Fruit fly (Drosophila melanogaster) whole organism, wandering third instar larva: Measurements from ENCODE around the gene CG1896.

ENCODE experiments used
- Abd-B ChIP-seq: fragments of >200 bp; optimal IDR thresholded peaks from 2 replicates; lab custom pipeline; 2017; ENCODE audit warnings: missing biosample characterization, missing genetic modification characterization
- CG32264 ChIP-seq: fragments of 200-800 bp; sonication (Bioruptor generic); optimal IDR thresholded peaks from 2 replicates; lab custom pipeline; 2016; ENCODE audit warnings: missing biosample characterization, missing genetic modification characterization
- CG9705 ChIP-seq: fragments of 200-800 bp; sonication (Bioruptor generic); optimal IDR thresholded peaks from 2 replicates; lab custom pipeline; 2018; ENCODE audit warnings: missing biosample characterization, mild to moderate bottlenecking, missing genetic modification characterization
- CrebA ChIP-seq: fragments of 200-800 bp; sonication (Bioruptor generic); optimal IDR thresholded peaks from 2 replicates; lab custom pipeline; 2016; ENCODE audit warnings: missing biosample characterization, mild to moderate bottlenecking, missing genetic modification characterization, borderline replicate concordance
- Dfd ChIP-seq: fragments of >200 bp; optimal IDR thresholded peaks from 2 replicates; lab custom pipeline; 2017; ENCODE audit warnings: missing biosample characterization, missing genetic modification characterization
- Dif ChIP-seq: fragments of 200-275, 200-300 bp; sonication (Bioruptor generic); optimal IDR thresholded peaks from 2 replicates; lab custom pipeline; 2018; ENCODE audit warnings: missing biosample characterization, missing genetic modification characterization; ENCODE audit not compliant: partially characterized antibody
- GATAd ChIP-seq: sonication (Bioruptor generic); optimal IDR thresholded peaks from 2 replicates; lab custom pipeline; 2016; ENCODE audit warnings: missing biosample characterization, missing genetic modification characterization
- HLH106 ChIP-seq: fragments of 200-800 bp; optimal IDR thresholded peaks from 3 replicates; lab custom pipeline; 2019; ENCODE audit warnings: missing biosample characterization, mild to moderate bottlenecking, missing genetic modification characterization, moderate library complexity
- Hnf4 ChIP-seq: fragments of 200-800 bp; sonication (Bioruptor generic); optimal IDR thresholded peaks from 2 replicates; lab custom pipeline; 2016; ENCODE audit warnings: missing biosample characterization, mild to moderate bottlenecking, missing genetic modification characterization
- Hr78 ChIP-seq: fragments of >200 bp; optimal IDR thresholded peaks from 2 replicates; lab custom pipeline; 2017; ENCODE audit warnings: missing biosample characterization, missing genetic modification characterization
- Hr83 ChIP-seq: fragments of 200-300 bp; sonication (Bioruptor generic); optimal IDR thresholded peaks from 2 replicates; lab custom pipeline; 2016; ENCODE audit warnings: missing biosample characterization, mild to moderate bottlenecking, missing genetic modification characterization, moderate library complexity; ENCODE audit not compliant: poor library complexity, severe bottlenecking
- Jra ChIP-seq: sonication (Bioruptor generic); optimal IDR thresholded peaks from 2 replicates; lab custom pipeline; 2016; ENCODE audit warnings: missing biosample characterization, missing genetic modification characterization
- Mio ChIP-seq: sonication (Bioruptor generic); optimal IDR thresholded peaks from 2 replicates; lab custom pipeline; 2016; ENCODE audit warnings: missing biosample characterization, missing genetic modification characterization
- Myc ChIP-seq: fragments of >200 bp; optimal IDR thresholded peaks from 2 replicates; lab custom pipeline; 2017
- N ChIP-seq: fragments of >200 bp; optimal IDR thresholded peaks from 2 replicates; lab custom pipeline; 2018; ENCODE audit warnings: missing biosample characterization, missing external identifiers, missing genetic modification characterization
- OdsH ChIP-seq: fragments of 200-800 bp; sonication (Bioruptor generic); optimal IDR thresholded peaks from 2 replicates; lab custom pipeline; 2016; ENCODE audit warnings: missing biosample characterization, mild to moderate bottlenecking, missing genetic modification characterization
- Rel ChIP-seq, 2 experiments: fragments of 200-800 bp; sonication (Bioruptor generic) in 1 of 2; optimal IDR thresholded peaks; 2 replicates in 1 of 2; 3 replicates in 1 of 2; lab custom pipeline; 2016 to 2019; ENCODE audit warnings: mild to moderate bottlenecking in 2 of 2, missing biosample characterization in 2 of 2, missing genetic modification characterization in 2 of 2, moderate library complexity in 1 of 2
- Sp1 ChIP-seq: fragments of 200-800 bp; sonication (Bioruptor generic); optimal IDR thresholded peaks from 3 replicates; lab custom pipeline; 2019; ENCODE audit warnings: missing biosample characterization, mild to moderate bottlenecking, missing genetic modification characterization, moderate library complexity
- Vsx2 ChIP-seq: fragments of 200-300, 225-300 bp; sonication (Bioruptor generic); optimal IDR thresholded peaks from 2 replicates; lab custom pipeline; 2018; ENCODE audit warnings: missing biosample characterization, missing genetic modification characterization; ENCODE audit not compliant: partially characterized antibody
- br ChIP-seq: fragments of 200-800 bp; sonication (Bioruptor generic); optimal IDR thresholded peaks from 2 replicates; lab custom pipeline; 2016; ENCODE audit warnings: missing biosample characterization, missing genetic modification characterization
- brk ChIP-seq: fragments of 200-800 bp; sonication (Bioruptor generic); optimal IDR thresholded peaks from 2 replicates; lab custom pipeline; 2016; ENCODE audit warnings: missing biosample characterization, mild to moderate bottlenecking, missing genetic modification characterization
- dl ChIP-seq, 2 experiments: fragments of 175-275, 200-275 bp in 1 of 2; fragments of 200-275 bp in 1 of 2; sonication (Bioruptor generic); optimal IDR thresholded peaks; lab custom pipeline; 2018; ENCODE audit warnings: mild to moderate bottlenecking in 2 of 2, missing biosample characterization in 2 of 2, missing genetic modification characterization in 2 of 2, moderate library complexity in 2 of 2; ENCODE audit not compliant: partially characterized antibody in 2 of 2, insufficient read depth in 1 of 2
- dmrt93B ChIP-seq: fragments of 200-800 bp; sonication (Bioruptor generic); optimal IDR thresholded peaks from 2 replicates; lab custom pipeline; 2018; ENCODE audit warnings: missing biosample characterization, mild to moderate bottlenecking, missing genetic modification characterization
- dsf ChIP-seq: sonication (Bioruptor generic); optimal IDR thresholded peaks from 2 replicates; lab custom pipeline; 2016; ENCODE audit warnings: missing biosample characterization, missing genetic modification characterization, borderline replicate concordance
- ey ChIP-seq: fragments of 200-800 bp; sonication (Bioruptor generic); optimal IDR thresholded peaks from 2 replicates; lab custom pipeline; 2016; ENCODE audit warnings: missing biosample characterization, missing genetic modification characterization
- foxo ChIP-seq, 2 experiments: fragments of 200-800 bp; sonication (Bioruptor generic); optimal IDR thresholded peaks; 2 replicates in 1 of 2; 3 replicates in 1 of 2; lab custom pipeline; 2016 to 2017; ENCODE audit warnings: missing biosample characterization in 2 of 2, missing genetic modification characterization in 2 of 2
- fru ChIP-seq: fragments of 200-800 bp; sonication (Bioruptor generic); optimal IDR thresholded peaks from 3 replicates; lab custom pipeline; 2016; ENCODE audit warnings: missing biosample characterization, mild to moderate bottlenecking, missing genetic modification characterization
- h ChIP-seq: fragments of 200-800 bp; sonication (Bioruptor generic); optimal IDR thresholded peaks from 3 replicates; lab custom pipeline; 2016; ENCODE audit warnings: missing biosample characterization, mild to moderate bottlenecking, missing genetic modification characterization
- jim ChIP-seq: fragments of 175-275, 200-325 bp; sonication (Bioruptor generic); optimal IDR thresholded peaks from 2 replicates; lab custom pipeline; 2016; ENCODE audit warnings: missing biosample characterization, mild to moderate bottlenecking, missing genetic modification characterization
- lola ChIP-seq: fragments of >200 bp; optimal IDR thresholded peaks from 2 replicates; lab custom pipeline; 2017; ENCODE audit warnings: missing biosample characterization, missing genetic modification characterization
- pan ChIP-seq: fragments of >200 bp; optimal IDR thresholded peaks from 2 replicates; lab custom pipeline; 2017
- psq ChIP-seq: fragments of 200-800 bp; sonication (Bioruptor generic); optimal IDR thresholded peaks from 3 replicates; lab custom pipeline; 2017; ENCODE audit warnings: missing biosample characterization, mild to moderate bottlenecking, missing genetic modification characterization, moderate library complexity
- rgr ChIP-seq: fragments of 200-800 bp; sonication (Bioruptor generic); optimal IDR thresholded peaks from 3 replicates; lab custom pipeline; 2016; ENCODE audit warnings: missing biosample characterization, mild to moderate bottlenecking, missing genetic modification characterization
- sage ChIP-seq: fragments of 200-800 bp; sonication (Bioruptor generic); optimal IDR thresholded peaks from 2 replicates; lab custom pipeline; 2016; ENCODE audit warnings: missing biosample characterization, mild to moderate bottlenecking, missing genetic modification characterization
- sv ChIP-seq: fragments of 200-800 bp; sonication (Bioruptor generic); optimal IDR thresholded peaks from 3 replicates; lab custom pipeline; 2016; ENCODE audit warnings: missing biosample characterization, missing genetic modification characterization
- tai ChIP-seq: sonication (Bioruptor generic); optimal IDR thresholded peaks from 2 replicates; lab custom pipeline; 2016; ENCODE audit warnings: missing biosample characterization, missing genetic modification characterization
- usp ChIP-seq: fragments of >200 bp; optimal IDR thresholded peaks from 2 replicates; lab custom pipeline; 2017; ENCODE audit warnings: missing biosample characterization, missing genetic modification characterization
- woc ChIP-seq: sonication (Bioruptor generic); optimal IDR thresholded peaks from 2 replicates; lab custom pipeline; 2016; ENCODE audit warnings: missing biosample characterization, mild to moderate bottlenecking, missing genetic modification characterization

CG1896 gene

DNA sequence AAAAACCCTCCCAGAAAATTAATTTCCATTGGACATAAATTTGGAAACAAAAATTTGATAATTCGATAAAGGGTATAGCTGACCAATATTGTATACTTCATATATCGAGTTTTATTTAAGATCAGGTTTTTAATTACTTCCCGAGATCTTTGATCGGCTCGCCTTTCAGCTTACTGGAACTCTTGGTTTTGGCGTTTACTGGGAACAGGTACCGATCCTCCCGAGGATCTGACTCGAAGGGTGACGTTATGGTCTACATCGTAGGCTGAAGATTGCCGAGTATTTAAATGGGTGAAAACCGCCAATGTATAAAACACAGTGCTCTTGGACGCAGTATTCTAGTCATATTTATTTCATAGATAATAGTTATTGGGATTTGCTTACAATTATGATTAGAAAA, 35.8 kb upstream of the CG1896 start, which contains the start of gene CG42693:
CG42693 (minus strand) TSS at position 101 of the 400 bp plus-strand sequence.
- TF ChIP-seq tai (GFP tag; lab: Kevin White, UChicago), result no peak

- TF ChIP-seq Rel (GFP tag; optimal IDR thresholded peaks at IDR 0.05; lab: Kevin White, UChicago) (no peak), Rel (tag; optimal IDR thresholded peaks at IDR 0.05; lab: Kevin White, UChicago) (no peak), Jra (GFP tag; lab: Kevin White, UChicago) (no peak), fru (GFP tag; lab: Kevin White, UChicago) (peak; percentile 22), tai (GFP tag; lab: Kevin White, UChicago) (no peak), GATAd (GFP tag; lab: Kevin White, UChicago) (no peak), Dfd (GFP tag; lab: Kevin White, UChicago) (no peak), Myc (lab: Kevin White, UChicago) (no peak), Mio (no peak), foxo (GFP tag; optimal IDR thresholded peaks at IDR 0.05; lab: Kevin White, UChicago) (peak in 1 of 2 experiments; percentile 49), N (GFP tag; lab: Kevin White, UChicago) (no peak), woc (GFP tag; lab: Kevin White, UChicago) (no peak), Hr83 (GFP tag; lab: Kevin White, UChicago) (no peak), CrebA (no peak), lola (GFP tag; lab: Kevin White, UChicago) (no peak), dmrt93B (GFP tag; lab: Kevin White, UChicago) (no peak), Hr78 (GFP tag; lab: Kevin White, UChicago) (no peak), ey (GFP tag; lab: Kevin White, UChicago) (peak; percentile 35), sage (GFP tag; lab: Kevin White, UChicago) (no peak), Vsx2 (GFP tag; lab: Kevin White, UChicago) (no peak), jim (GFP tag; lab: Kevin White, UChicago) (no peak), pan (no peak), OdsH (GFP tag; lab: Kevin White, UChicago) (no peak), psq (GFP tag; lab: Kevin White, UChicago) (no peak), Hnf4 (GFP tag; lab: Kevin White, UChicago) (no peak), sv (no peak), dl (GFP tag; optimal IDR thresholded peaks at IDR 0.05; lab: Kevin White, UChicago; ENCODE audit: insufficient read depth in 1 of 2, partially characterized antibody in 2 of 2) (no peak), usp (GFP tag; lab: Kevin White, UChicago) (no peak), HLH106 (tag; lab: Kevin White, UChicago) (peak; percentile 40), Abd-B (GFP tag; lab: Kevin White, UChicago) (no peak), Dif (GFP tag; lab: Kevin White, UChicago) (no peak), Sp1 (GFP tag; lab: Kevin White, UChicago) (peak; percentile 0), CG9705 (GFP tag; lab: Kevin White, UChicago) (no peak), h (GFP tag; lab: Kevin White, UChicago) (peak; percentile 54), br (no peak), brk (GFP tag; lab: Kevin White, UChicago) (no peak), dsf (no peak), rgr (peak; percentile 39), CG32264 (GFP tag; lab: Kevin White, UChicago) (no peak)
Observed at dm6 chr3R:31709142-31709541, 34.9 kb upstream of the CG1896 start.

DNA sequence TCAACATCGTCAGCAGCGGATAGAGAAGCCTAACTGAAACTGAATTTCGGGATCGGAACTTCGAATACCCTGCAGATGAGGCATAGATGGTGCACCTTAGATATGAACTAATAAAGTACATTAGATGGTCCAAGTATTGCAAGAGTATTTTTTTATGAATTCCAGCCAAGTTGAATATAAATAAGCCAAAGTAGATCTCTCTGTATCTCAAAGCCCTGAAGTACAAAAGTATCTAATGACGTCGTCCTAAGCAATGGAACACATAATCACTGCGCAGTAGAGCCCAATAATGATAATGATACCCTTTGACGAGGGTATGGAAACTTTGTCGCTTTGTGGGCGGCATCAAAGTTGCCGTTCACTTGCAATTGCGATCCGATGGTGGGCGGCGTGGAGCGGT, 34.3 kb upstream of the CG1896 start:
- no peak for TF ChIP-seq GATAd (GFP tag; lab: Kevin White, UChicago)
- TF ChIP-seq Hr78 (GFP tag; lab: Kevin White, UChicago), result no peak
- TF ChIP-seq CG9705 (GFP tag; lab: Kevin White, UChicago), result no peak
- TF ChIP-seq jim (GFP tag; lab: Kevin White, UChicago), result no peak
- TF ChIP-seq Hnf4 (GFP tag; lab: Kevin White, UChicago), result no peak
- TF ChIP-seq Abd-B (GFP tag; lab: Kevin White, UChicago), result no peak
- TF ChIP-seq, all 38 proteins: peak for 0
